Fruit fly (Drosophila melanogaster): Measurements from ENCODE around the gene obst-G.

- TF ChIP-seq usp (GFP tag; optimal IDR thresholded peaks at IDR 0.05) (no peak), EcR (GFP tag; optimal IDR thresholded peaks at IDR 0.05) (no peak), Dll (optimal IDR thresholded peaks at IDR 0.05) (no peak), pan (optimal IDR thresholded peaks at IDR 0.05) (no peak), psq (optimal IDR thresholded peaks at IDR 0.05) (no peak), CG8478 (optimal IDR thresholded peaks at IDR 0.05) (no peak)
Measured at dm6 chr3L:11953783-11954182, 666 bp upstream of the obst-G start, which contains the start of gene CG7248.
